Fruit fly (Drosophila melanogaster) whole organism, wandering third instar larva: ENCODE measurements around the gene CG7785.

Experiments used
- CG9705 ChIP-seq: fragments of 200-800 bp; sonication (Bioruptor generic); optimal IDR thresholded peaks from 2 replicates; lab custom pipeline; 2018; ENCODE audit warnings: missing biosample characterization, mild to moderate bottlenecking, missing genetic modification characterization
- OdsH ChIP-seq: fragments of 200-800 bp; sonication (Bioruptor generic); optimal IDR thresholded peaks from 2 replicates; lab custom pipeline; 2016; ENCODE audit warnings: missing biosample characterization, mild to moderate bottlenecking, missing genetic modification characterization
- foxo ChIP-seq, 2 experiments: fragments of 200-800 bp; sonication (Bioruptor generic); optimal IDR thresholded peaks; 2 replicates in 1 of 2; 3 replicates in 1 of 2; lab custom pipeline; 2016 to 2017; ENCODE audit warnings: missing biosample characterization in 2 of 2, missing genetic modification characterization in 2 of 2
- h ChIP-seq: fragments of 200-800 bp; sonication (Bioruptor generic); optimal IDR thresholded peaks from 3 replicates; lab custom pipeline; 2016; ENCODE audit warnings: missing biosample characterization, mild to moderate bottlenecking, missing genetic modification characterization
- pan ChIP-seq: fragments of >200 bp; optimal IDR thresholded peaks from 2 replicates; lab custom pipeline; 2017

DNA sequence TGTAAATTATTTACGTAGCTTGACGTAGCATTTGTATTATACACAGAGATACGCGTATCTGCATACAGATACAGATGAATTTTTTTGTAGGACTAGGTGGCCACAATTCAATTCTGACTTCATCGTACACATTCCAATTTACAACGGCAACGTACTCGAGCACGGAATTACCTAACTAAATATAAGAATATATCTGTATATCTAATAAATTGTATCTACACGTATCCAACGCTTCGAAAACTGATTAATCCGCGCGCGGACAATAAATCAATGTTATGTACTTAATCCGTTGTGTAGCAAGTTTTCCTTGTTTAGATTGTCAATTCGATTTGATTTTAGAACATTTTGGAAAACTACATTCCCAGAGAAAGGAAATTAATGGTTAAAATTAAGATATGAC is 2.0 kb downstream of the CG7785 start, which contains the start of gene CG7794:
- TF ChIP-seq pan (no peak), foxo (GFP tag; optimal IDR thresholded peaks at IDR 0.05; lab: Kevin White, UChicago) (no peak), CG9705 (GFP tag; lab: Kevin White, UChicago) (no peak), OdsH (GFP tag; lab: Kevin White, UChicago) (no peak), h (no peak)
